Worm (Caenorhabditis elegans) whole organism, L4 larva: ENCODE measurements around the gene cit-1.1.
A peak's percentile ranks its signal among the peaks of the same experiment; 100 is the strongest.

Source experiments
- D1046.2 ChIP-seq: fragments of 200-800 bp; sonication (Bioruptor generic); IDR thresholded peaks from 2 replicates; pipeline ENCODE4 v1.3.6; 2022; ENCODE audit warnings: missing genetic modification characterization, missing compliant biosample characterization
- F26F4.8 ChIP-seq: fragments of 200-800 bp; sonication (Bioruptor generic); conservative IDR thresholded peaks from 2 replicates; pipeline ENCODE4 v1.3.6; 2022; ENCODE audit warnings: missing genetic modification characterization, missing compliant biosample characterization
- F37D6.2 ChIP-seq: sonication (generic microtip); optimal IDR thresholded peaks from 2 replicates; lab custom pipeline; 2016; ENCODE audit warnings: mild to moderate bottlenecking, missing genetic modification characterization, missing compliant biosample characterization
- F44E2.7 ChIP-seq: fragments of 200-800 bp; sonication (Bioruptor generic); IDR thresholded peaks from 2 replicates; pipeline ENCODE4 v2.1.2; 2022; ENCODE audit warnings: missing genetic modification characterization, missing compliant biosample characterization
- F49E8.2 ChIP-seq: sonication (generic microtip); optimal IDR thresholded peaks from 2 replicates; lab custom pipeline; 2016; ENCODE audit warnings: missing compliant biosample characterization, mild to moderate bottlenecking, missing genetic modification characterization, borderline replicate concordance
- R02D3.7 ChIP-seq: fragments of 150-350 bp; sonication (generic microtip); optimal IDR thresholded peaks from 3 replicates; lab custom pipeline; 2014; ENCODE audit warnings: missing biosample characterization, missing genetic modification characterization
- ZK337.2 ChIP-seq: fragments of 200-800 bp; sonication (Bioruptor generic); IDR thresholded peaks from 2 replicates; pipeline ENCODE4 v1.3.6; 2022; ENCODE audit warnings: missing genetic modification reagents, missing genetic modification characterization, missing compliant biosample characterization
- ZK546.5 ChIP-seq, 2 experiments: sonication (generic microtip); optimal IDR thresholded peaks; 2 replicates each; lab custom pipeline; 2017; ENCODE audit warnings: missing biosample characterization in 2 of 2, missing genetic modification characterization in 2 of 2
- aha-1 ChIP-seq: fragments of 150-350 bp; peaks from one replicate; lab custom pipeline; 2014; ENCODE audit warnings: missing biosample characterization, missing genetic modification characterization
- aly-2 ChIP-seq: sonication (generic microtip); optimal IDR thresholded peaks from 2 replicates; lab custom pipeline; 2018; ENCODE audit warnings: missing biosample characterization, missing genetic modification characterization
- ama-1 ChIP-seq: fragments of 150-350 bp; optimal IDR thresholded peaks from 2 replicates; lab custom pipeline; 2014; ENCODE audit warnings: inconsistent platforms, mixed read lengths
- arid-1 ChIP-seq: fragments of 200-800 bp; sonication (Bioruptor generic); conservative IDR thresholded peaks from 2 replicates; pipeline ENCODE4 v1.3.6; 2022; ENCODE audit warnings: missing genetic modification reagents, missing genetic modification characterization, missing compliant biosample characterization
- ceh-32 ChIP-seq: sonication (generic microtip); optimal IDR thresholded peaks from 2 replicates; lab custom pipeline; 2016; ENCODE audit warnings: mild to moderate bottlenecking, missing genetic modification characterization, missing compliant biosample characterization; ENCODE audit not compliant: poor library complexity
- ceh-62 ChIP-seq: sonication (generic microtip); optimal IDR thresholded peaks from 2 replicates; lab custom pipeline; 2017; ENCODE audit warnings: missing biosample characterization, missing genetic modification characterization
- cey-2 ChIP-seq: sonication (generic microtip); optimal IDR thresholded peaks from 3 replicates; lab custom pipeline; 2017; ENCODE audit warnings: missing genetic modification characterization, mild to moderate bottlenecking, missing compliant biosample characterization, antibody characterized with exemption, borderline replicate concordance; ENCODE audit not compliant: insufficient read depth
- ctbp-1 ChIP-seq: fragments of 200-800 bp; sonication (Bioruptor generic); IDR thresholded peaks from 2 replicates; pipeline ENCODE4 v1.3.6; 2022; ENCODE audit warnings: missing genetic modification reagents, missing genetic modification characterization, missing compliant biosample characterization
- daf-12 ChIP-seq: fragments of 150-350 bp; optimal IDR thresholded peaks from 2 replicates; lab custom pipeline; 2014; ENCODE audit warnings: missing biosample characterization, missing genetic modification reagents, missing genetic modification characterization
- daf-16 ChIP-seq, 3 experiments: sonication (generic microtip); optimal IDR thresholded peaks; 2 replicates each; lab custom pipeline; 2016 to 2017; ENCODE audit warnings: missing genetic modification characterization in 3 of 3, missing genetic modification reagents in 3 of 3, mild to moderate bottlenecking in 2 of 3, missing compliant biosample characterization in 2 of 3, missing biosample characterization in 1 of 3, moderate library complexity in 1 of 3
- dmd-6 ChIP-seq: fragments of 200-800 bp; sonication (Bioruptor generic); IDR thresholded peaks from 2 replicates; pipeline ENCODE4 v1.3.6; 2022; ENCODE audit warnings: missing genetic modification reagents, missing genetic modification characterization, missing compliant biosample characterization
- dmd-8 ChIP-seq: fragments of 200-800 bp; sonication (Bioruptor generic); IDR thresholded peaks from 2 replicates; pipeline ENCODE4 v1.3.6; 2022; ENCODE audit warnings: missing genetic modification characterization, missing compliant biosample characterization
- duxl-1 ChIP-seq: sonication (generic microtip); optimal IDR thresholded peaks from 2 replicates; lab custom pipeline; 2016; ENCODE audit warnings: mild to moderate bottlenecking, missing genetic modification characterization, moderate library complexity, missing compliant biosample characterization; ENCODE audit not compliant: poor library complexity
- fos-1 ChIP-seq: fragments of 150-350 bp; optimal IDR thresholded peaks from 2 replicates; lab custom pipeline; 2014; ENCODE audit warnings: missing biosample characterization, missing genetic modification characterization
- gei-8 ChIP-seq: fragments of 200-800 bp; sonication (Bioruptor generic); optimal IDR thresholded peaks from 2 replicates; lab custom pipeline; 2018; ENCODE audit warnings: mild to moderate bottlenecking, missing genetic modification characterization, missing compliant biosample characterization
- hmg-1.1 ChIP-seq: fragments of 200-800 bp; sonication (Bioruptor generic); IDR thresholded peaks from 2 replicates; pipeline ENCODE4 v1.3.6; 2022; ENCODE audit warnings: missing genetic modification reagents, missing genetic modification characterization, missing compliant biosample characterization
- lim-7 ChIP-seq: fragments of 200-800 bp; sonication (Bioruptor generic); IDR thresholded peaks from 2 replicates; pipeline ENCODE4 v1.3.6; 2022; ENCODE audit warnings: missing genetic modification characterization, missing compliant biosample characterization
- lin-13 ChIP-seq: fragments of 150-350 bp; optimal IDR thresholded peaks from 2 replicates; lab custom pipeline; 2014; ENCODE audit warnings: missing biosample characterization, missing genetic modification reagents, missing genetic modification characterization
- lin-38 ChIP-seq: fragments of 200-800 bp; sonication (Bioruptor generic); IDR thresholded peaks from 2 replicates; pipeline ENCODE4 v1.3.6; 2022; ENCODE audit warnings: missing genetic modification reagents, missing genetic modification characterization, missing compliant biosample characterization
- lir-3 ChIP-seq: sonication (generic microtip); optimal IDR thresholded peaks from 2 replicates; lab custom pipeline; 2016; ENCODE audit warnings: mild to moderate bottlenecking, missing genetic modification characterization, missing compliant biosample characterization
- lsy-2 ChIP-seq, 2 experiments: fragments of 150-350 bp in 1 of 2; sonication (generic microtip) in 1 of 2; optimal IDR thresholded peaks; 2 replicates each; lab custom pipeline; 2014 to 2017; ENCODE audit warnings: missing biosample characterization in 2 of 2, missing genetic modification characterization in 2 of 2
- madf-9 ChIP-seq: fragments of 200-800 bp; sonication (Bioruptor generic); conservative IDR thresholded peaks from 2 replicates; pipeline ENCODE4 v1.3.6; 2022; ENCODE audit warnings: missing genetic modification reagents, missing genetic modification characterization, missing compliant biosample characterization
- mdl-1 ChIP-seq, 2 experiments: fragments of 150-350 bp in 1 of 2; sonication (generic microtip) in 1 of 2; optimal IDR thresholded peaks; 2 replicates each; lab custom pipeline; 2014 to 2017; ENCODE audit warnings: missing biosample characterization in 2 of 2, missing genetic modification characterization in 2 of 2
- mep-1 ChIP-seq: fragments of 150-350 bp; sonication (generic microtip); optimal IDR thresholded peaks from 3 replicates; lab custom pipeline; 2014; ENCODE audit warnings: missing biosample characterization, missing genetic modification characterization
- mes-2 ChIP-seq: sonication (generic microtip); optimal IDR thresholded peaks from 2 replicates; lab custom pipeline; 2016; ENCODE audit warnings: missing genotype, mild to moderate bottlenecking, missing genetic modification characterization, missing compliant biosample characterization; ENCODE audit not compliant: poor library complexity, severe bottlenecking
- mxl-2 ChIP-seq: fragments of 200-800 bp; sonication (Bioruptor generic); conservative IDR thresholded peaks from 2 replicates; pipeline ENCODE4 v1.3.6; 2022; ENCODE audit warnings: missing genetic modification reagents, missing genetic modification characterization, missing compliant biosample characterization
- nhr-10 ChIP-seq: fragments of 150-350 bp; optimal IDR thresholded peaks from 2 replicates; lab custom pipeline; 2014; ENCODE audit warnings: missing biosample characterization, missing genetic modification characterization
- nhr-102 ChIP-seq: sonication (generic microtip); optimal IDR thresholded peaks from 2 replicates; lab custom pipeline; 2016; ENCODE audit warnings: mild to moderate bottlenecking, missing genetic modification characterization, moderate library complexity, missing compliant biosample characterization
- nhr-11 ChIP-seq: fragments of 150-350 bp; optimal IDR thresholded peaks from 2 replicates; lab custom pipeline; 2014; ENCODE audit warnings: missing biosample characterization, missing genetic modification characterization
- nhr-42 ChIP-seq: fragments of 200-800 bp; sonication (Bioruptor generic); IDR thresholded peaks from 2 replicates; pipeline ENCODE4 v1.3.6; 2022; ENCODE audit warnings: missing genetic modification characterization, missing compliant biosample characterization
- pha-4 ChIP-seq, 2 experiments: fragments of 150-350 bp in 1 of 2; fragments of 200-800 bp in 1 of 2; sonication (Bioruptor generic) in 1 of 2; IDR thresholded peaks in 1 of 2; optimal IDR thresholded peaks in 1 of 2; 2 replicates each; pipeline versions ENCODE4 v1.3.6 to Lab custom; 2014 to 2022; ENCODE audit warnings: missing genetic modification characterization in 2 of 2, missing genetic modification reagents in 2 of 2, missing biosample characterization in 1 of 2, missing compliant biosample characterization in 1 of 2
- php-3 ChIP-seq: fragments of 200-800 bp; sonication (Bioruptor generic); IDR thresholded peaks from 2 replicates; pipeline ENCODE4 v1.3.6; 2022; ENCODE audit warnings: missing genetic modification reagents, missing genetic modification characterization, missing compliant biosample characterization
- rbr-2 ChIP-seq: sonication (generic microtip); optimal IDR thresholded peaks from 2 replicates; lab custom pipeline; 2016; ENCODE audit warnings: missing genotype, missing genetic modification characterization, missing compliant biosample characterization
- skn-1 ChIP-seq: fragments of 150-350 bp; optimal IDR thresholded peaks from 2 replicates; lab custom pipeline; 2014; ENCODE audit warnings: missing biosample characterization, missing genetic modification characterization
- snpc-1.2 ChIP-seq: fragments of 200-800 bp; sonication (Bioruptor generic); IDR thresholded peaks from 2 replicates; pipeline ENCODE4 v1.3.6; 2022; ENCODE audit warnings: missing genetic modification reagents, missing genetic modification characterization, missing compliant biosample characterization
- spr-1 ChIP-seq: sonication (generic microtip); optimal IDR thresholded peaks from 2 replicates; lab custom pipeline; 2016; ENCODE audit warnings: mild to moderate bottlenecking, missing genetic modification characterization, missing compliant biosample characterization
- tag-97 ChIP-seq: fragments of 200-800 bp; sonication (Bioruptor generic); IDR thresholded peaks from 2 replicates; pipeline ENCODE4 v1.3.6; 2022; ENCODE audit warnings: missing genetic modification characterization, missing compliant biosample characterization
- tra-1 ChIP-seq: fragments of 200-800 bp; sonication (Bioruptor generic); IDR thresholded peaks from 2 replicates; pipeline ENCODE4 v1.3.6; 2022; ENCODE audit warnings: missing genetic modification reagents, missing genetic modification characterization, missing compliant biosample characterization
- zip-2 ChIP-seq: fragments of 150-350 bp; optimal IDR thresholded peaks from 2 replicates; lab custom pipeline; 2014; ENCODE audit warnings: missing biosample characterization, missing genetic modification characterization

The cit-1.1 gene

ce11 chrIII:8033534-8033933, 23.9 kb upstream of the cit-1.1 start, which contains the start of gene F44B9.10:
TSS of gene F44B9.10 (minus strand) at chrIII:8033634.
- no peak for TF ChIP-seq nhr-102

DNA sequence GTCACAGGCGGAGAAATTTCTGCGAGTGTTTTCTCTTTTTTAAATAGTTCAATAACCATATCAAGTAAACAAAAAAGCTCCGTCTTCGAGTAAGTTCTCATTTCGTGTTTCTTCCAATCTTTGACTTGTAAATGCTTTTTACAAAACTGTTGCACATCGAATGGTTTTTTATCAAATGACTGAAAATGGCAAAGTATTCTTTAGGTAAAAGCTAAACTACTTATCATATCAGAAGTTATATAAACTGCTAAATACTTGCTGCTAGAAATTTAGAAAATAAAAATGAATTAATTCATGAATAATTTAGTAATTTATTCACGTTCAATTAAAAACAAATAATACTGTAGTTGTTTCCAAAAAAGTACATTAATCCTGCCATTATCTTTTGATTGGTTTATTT, 21.3 kb upstream of the cit-1.1 start, which contains the start of gene F44B9.9:
TSS of gene F44B9.9 (minus strand) at position 101 of the 400 bp plus-strand sequence.
- no peak for TF ChIP-seq ctbp-1 (GFP tag; lab: Robert Waterston, UW)
- TF ChIP-seq nhr-10: no peak
- TF ChIP-seq tra-1: no peak

DNA sequence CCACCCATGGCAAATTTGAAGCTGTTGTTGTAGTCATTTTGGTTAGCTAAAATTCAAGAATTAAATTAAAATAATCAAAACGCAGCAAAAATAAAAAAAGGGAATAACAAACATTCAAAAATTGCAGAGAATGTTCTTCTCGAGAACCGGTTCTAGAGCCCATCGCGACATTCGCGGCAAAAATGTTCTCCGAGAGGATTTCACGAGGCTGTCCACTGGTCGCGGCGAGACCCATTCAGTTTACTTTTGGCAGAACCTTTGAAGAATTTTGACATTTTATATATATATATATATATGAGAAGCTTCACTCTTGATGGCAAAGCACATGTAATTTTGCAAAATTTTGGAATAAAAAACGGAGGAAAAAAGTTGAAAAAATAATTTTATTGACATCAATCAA, 19.9 kb upstream of the cit-1.1 start, which contains the start of gene F44B9.8:
TSS of gene F44B9.8 (minus strand) at position 163 of the 400 bp plus-strand sequence.
- no peak for TF ChIP-seq zip-2 (tag; lab: Kevin White, UChicago)
- 0 out of 2 replicates have a peak, but pooled peaks have one; percentile 47 for TF ChIP-seq hmg-1.1 (GFP tag; lab: Robert Waterston, UW)
- TF ChIP-seq lir-3 (tag; lab: Kevin White, UChicago): no peak
- no peak for TF ChIP-seq dmd-8 (GFP tag; lab: Robert Waterston, UW)
- no peak for TF ChIP-seq ZK337.2
- TF ChIP-seq fos-1 (tag; lab: Kevin White, UChicago): no peak
- no peak for TF ChIP-seq ama-1 (lab: Kevin White, UChicago)
- TF ChIP-seq php-3 (GFP tag; lab: Robert Waterston, UW): no peak
- TF ChIP-seq lin-13 (GFP tag; lab: Kevin White, UChicago): no peak
- TF ChIP-seq cey-2 (tag; lab: Kevin White, UChicago): no peak
- no peak for TF ChIP-seq dmd-6 (GFP tag; lab: Robert Waterston, UW)
- TF ChIP-seq tag-97: no peak
- no peak for TF ChIP-seq lin-38 (GFP tag; lab: Robert Waterston, UW)
- TF ChIP-seq F49E8.2 (tag; lab: Kevin White, UChicago): no peak
- no peak for TF ChIP-seq ceh-62 (tag; lab: Kevin White, UChicago)
- no peak for TF ChIP-seq D1046.2 (GFP tag; lab: Robert Waterston, UW)
- no peak for TF ChIP-seq nhr-42
- TF ChIP-seq F37D6.2 (tag; lab: Kevin White, UChicago): no peak
- no peak for TF ChIP-seq lim-7 (GFP tag; lab: Robert Waterston, UW)
- peak; percentile 93 for TF ChIP-seq aha-1 (tag; lab: Kevin White, UChicago)
- TF ChIP-seq snpc-1.2: no peak
- peak; percentile 74 for TF ChIP-seq mep-1 (tag; lab: Kevin White, UChicago)
- no peak for TF ChIP-seq F44E2.7 (GFP tag; lab: Robert Waterston, UW)
- no peak for TF ChIP-seq nhr-11 (tag; lab: Kevin White, UChicago)
- TF ChIP-seq mes-2: peak; percentile 84
- no peak for TF ChIP-seq ceh-32
- TF ChIP-seq skn-1 (tag; lab: Kevin White, UChicago): no peak
- no peak for TF ChIP-seq F26F4.8 (GFP tag; lab: Robert Waterston, UW)
- no peak for TF ChIP-seq R02D3.7 (tag; lab: Kevin White, UChicago)
- no peak for TF ChIP-seq mxl-2 (GFP tag; lab: Robert Waterston, UW)
- TF ChIP-seq daf-12 (tag; lab: Kevin White, UChicago): no peak
- TF ChIP-seq duxl-1 (tag; lab: Kevin White, UChicago): no peak
- no peak for TF ChIP-seq daf-16 (GFP tag; optimal IDR thresholded peaks at IDR 0.05; lab: Kevin White, UChicago)
- no peak for TF ChIP-seq daf-16 (tag; optimal IDR thresholded peaks at IDR 0.05; lab: Kevin White, UChicago)
- peak; percentile 40 for TF ChIP-seq rbr-2 (tag; lab: Kevin White, UChicago)
- peak in 1 of 2 experiments; percentile 86 for TF ChIP-seq lsy-2 (tag; optimal IDR thresholded peaks at IDR 0.05; lab: Kevin White, UChicago)
- no peak for TF ChIP-seq mdl-1 (tag; optimal IDR thresholded peaks at IDR 0.05; lab: Kevin White, UChicago)
- TF ChIP-seq arid-1 (GFP tag; lab: Robert Waterston, UW): no peak
- no peak for TF ChIP-seq gei-8 (GFP tag; lab: Kevin White, UChicago)
- TF ChIP-seq spr-1 (tag; lab: Kevin White, UChicago): no peak
- no peak for TF ChIP-seq pha-4 (GFP tag; IDR thresholded peaks at IDR 0.05; lab: Robert Waterston, UW)
- TF ChIP-seq pha-4 (tag; optimal IDR thresholded peaks at IDR 0.05; lab: Kevin White, UChicago): no peak
- no peak for TF ChIP-seq ZK546.5 (tag; optimal IDR thresholded peaks at IDR 0.05; lab: Kevin White, UChicago)
- no peak for TF ChIP-seq madf-9 (GFP tag; lab: Robert Waterston, UW)
- TF ChIP-seq aly-2 (tag; lab: Kevin White, UChicago): no peak
